Worm (Caenorhabditis elegans) whole organism, L3 larva: Measurements from ENCODE around the gene ZK688.9.

ENCODE experiments used
- R02D3.7 ChIP-seq: fragments of 150-350 bp; optimal IDR thresholded peaks from 2 replicates; lab custom pipeline; 2014; ENCODE audit warnings: missing biosample characterization, missing genetic modification characterization
- aly-2 ChIP-seq: fragments of 150-350 bp; optimal IDR thresholded peaks from 2 replicates; lab custom pipeline; 2014; ENCODE audit warnings: missing biosample characterization, missing genetic modification characterization
- fos-1 ChIP-seq: fragments of 150-350 bp; optimal IDR thresholded peaks from 2 replicates; lab custom pipeline; 2014; ENCODE audit warnings: missing biosample characterization, missing genetic modification characterization
- jun-1 ChIP-seq: fragments of 150-350 bp; optimal IDR thresholded peaks from 2 replicates; lab custom pipeline; 2014; ENCODE audit warnings: missing biosample characterization, missing genetic modification reagents, missing genetic modification characterization
- nhr-11 ChIP-seq: fragments of 150-350 bp; optimal IDR thresholded peaks from 2 replicates; lab custom pipeline; 2014; ENCODE audit warnings: missing biosample characterization, missing genetic modification characterization
- nhr-12 ChIP-seq: fragments of 150-350 bp; optimal IDR thresholded peaks from 2 replicates; lab custom pipeline; 2014; ENCODE audit warnings: missing biosample characterization, missing genetic modification characterization

DNA sequence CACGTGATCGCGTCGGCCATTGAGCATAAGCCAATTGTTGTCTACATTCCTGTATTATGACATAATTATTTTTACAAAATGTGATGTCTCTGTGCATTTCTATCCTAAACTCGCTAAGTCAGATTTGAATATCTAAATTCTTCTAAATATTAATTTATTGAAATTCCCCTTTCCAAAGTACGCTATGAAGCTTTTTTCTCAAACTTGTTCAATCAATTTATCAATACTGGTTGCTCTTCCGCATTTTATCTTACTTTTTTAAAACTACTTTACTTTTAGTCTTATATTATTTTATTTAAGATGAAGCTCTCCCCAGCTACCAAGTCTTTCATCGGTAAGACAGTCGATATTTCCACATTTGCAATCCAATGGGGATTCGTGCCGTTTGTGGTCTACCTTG, 23.5 kb downstream of the ZK688.9 start, which contains the start of gene tomm-7:
- no peak for TF ChIP-seq jun-1 (tag; lab: Kevin White, UChicago)
- no peak for TF ChIP-seq nhr-11 (tag; lab: Kevin White, UChicago)
- no peak for TF ChIP-seq R02D3.7 (tag; lab: Kevin White, UChicago)
- TF ChIP-seq nhr-12: no peak
- TF ChIP-seq fos-1 (tag; lab: Kevin White, UChicago): no peak
- TF ChIP-seq aly-2 (tag; lab: Kevin White, UChicago): no peak
